Fruit fly (Drosophila melanogaster): ENCODE results near the gene CG7290.

CG7290 gene

DNA sequence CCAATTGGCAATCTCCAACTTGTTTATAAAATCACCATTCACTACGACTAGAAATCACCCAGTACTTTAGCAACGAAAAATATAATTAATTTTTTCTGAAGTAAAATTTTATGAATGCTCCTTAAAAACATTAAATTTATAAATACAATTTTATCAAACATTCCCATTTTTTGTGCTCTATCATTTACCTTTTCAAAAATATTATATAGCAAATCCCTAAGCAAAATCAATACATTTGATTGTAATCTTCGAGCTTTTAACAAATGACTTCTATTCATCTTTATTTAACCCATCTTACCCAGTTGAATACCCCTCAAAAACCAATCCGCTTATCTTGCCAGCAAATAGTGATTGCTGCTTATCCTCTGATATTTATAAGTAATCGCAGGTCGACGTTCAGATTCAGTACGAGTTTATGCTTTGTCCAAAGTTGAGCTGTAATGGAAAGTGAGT lies 15.6 kb upstream of the CG7290 start, which contains the start of gene CG17145 (continued):
- TF ChIP-seq ATbp (GFP tag; optimal IDR thresholded peaks at IDR 0.05): no peak
- peak; percentile 45; the same call in 1 of the 2 replicates for TF ChIP-seq GATAe (GFP tag; conservative IDR thresholded peaks at IDR 0.05)
- peak; percentile 60 for TF ChIP-seq exex (tag; optimal IDR thresholded peaks at IDR 0.05)
- TF ChIP-seq CG1603 (tag; optimal IDR thresholded peaks at IDR 0.05): no peak
- no peak for TF ChIP-seq luna (GFP tag; optimal IDR thresholded peaks at IDR 0.05)
- no peak for TF ChIP-seq CG17612 (GFP tag; IDR thresholded peaks at IDR 0.05)
- TF ChIP-seq CG1602 (GFP tag; optimal IDR thresholded peaks at IDR 0.05): no peak
- no peak for TF ChIP-seq NfI (GFP tag; optimal IDR thresholded peaks at IDR 0.05)
- TF ChIP-seq nmo (GFP tag; optimal IDR thresholded peaks at IDR 0.05): no peak
- no peak for TF ChIP-seq dan (GFP tag; IDR thresholded peaks at IDR 0.05)
- no peak for TF ChIP-seq sim (GFP tag; IDR thresholded peaks at IDR 0.05)
- TF ChIP-seq Jarid2 (GFP tag; optimal IDR thresholded peaks at IDR 0.05): no peak
- TF ChIP-seq CG34422 (GFP tag; IDR thresholded peaks at IDR 0.05): no peak
- no peak for TF ChIP-seq HLHmδ (GFP tag; optimal IDR thresholded peaks at IDR 0.05)
- TF ChIP-seq Dek (tag; optimal IDR thresholded peaks at IDR 0.05): no peak
- TF ChIP-seq bigmax (GFP tag; optimal IDR thresholded peaks at IDR 0.05): no peak
- TF ChIP-seq CG14860 (GFP tag; IDR thresholded peaks at IDR 0.05; ENCODE audit: partially characterized antibody): no peak
- TF ChIP-seq CG15696 (tag; optimal IDR thresholded peaks at IDR 0.05): no peak
- TF ChIP-seq rib (GFP tag; IDR thresholded peaks at IDR 0.05): no peak
- no peak for TF ChIP-seq btn (GFP tag; optimal IDR thresholded peaks at IDR 0.05)
- TF ChIP-seq CG17186 (GFP tag; optimal IDR thresholded peaks at IDR 0.05): no peak
- TF ChIP-seq CG15514 (GFP tag; optimal IDR thresholded peaks at IDR 0.05): peak; percentile 27
- peak; percentile 4 for TF ChIP-seq CG18619 (GFP tag; optimal IDR thresholded peaks at IDR 0.05)
- TF ChIP-seq CG31441 (GFP tag; IDR thresholded peaks at IDR 0.05): no peak
- no peak for TF ChIP-seq Doc2 (GFP tag; IDR thresholded peaks at IDR 0.05)
- peak; percentile 63 for TF ChIP-seq CG2120 (GFP tag; optimal IDR thresholded peaks at IDR 0.05)
- no peak for TF ChIP-seq tup (GFP tag; optimal IDR thresholded peaks at IDR 0.05)
- TF ChIP-seq CG6813 (GFP tag; optimal IDR thresholded peaks at IDR 0.05): no peak
- no peak for TF ChIP-seq zen (tag; optimal IDR thresholded peaks at IDR 0.05)
- no peak for TF ChIP-seq tx (GFP tag; optimal IDR thresholded peaks at IDR 0.05)
- no peak for TF ChIP-seq fu2 (GFP tag; optimal IDR thresholded peaks at IDR 0.05)
- no peak for TF ChIP-seq Max (GFP tag; optimal IDR thresholded peaks at IDR 0.05)
- no peak for TF ChIP-seq bowl (GFP tag; IDR thresholded peaks at IDR 0.05)
- no peak for TF ChIP-seq CG31224 (GFP tag; IDR thresholded peaks at IDR 0.05)
- no peak for TF ChIP-seq insv (GFP tag; optimal IDR thresholded peaks at IDR 0.05)
- no peak for TF ChIP-seq ftz-f1 (GFP tag; optimal IDR thresholded peaks at IDR 0.05)
- TF ChIP-seq CG32532 (GFP tag; IDR thresholded peaks at IDR 0.05): 0 out of 2 replicates have a peak, but pooled peaks have one; percentile 16
- TF ChIP-seq CG9817 (tag; optimal IDR thresholded peaks at IDR 0.05): no peak
- no peak for TF ChIP-seq dmrt11E (tag; optimal IDR thresholded peaks at IDR 0.05)
- no peak for TF ChIP-seq CG13624 (GFP tag; optimal IDR thresholded peaks at IDR 0.05)
- TF ChIP-seq CG11695 (GFP tag; IDR thresholded peaks at IDR 0.05): 0 out of 3 replicates have a peak, but pooled peaks have one; percentile 11
- no peak for TF ChIP-seq CG33213 (GFP tag; optimal IDR thresholded peaks at IDR 0.05)
- no peak for TF ChIP-seq Lim3 (GFP tag; IDR thresholded peaks at IDR 0.05)
- peak; percentile 18 for TF ChIP-seq sd (tag; optimal IDR thresholded peaks at IDR 0.05)
- no peak for TF ChIP-seq Usf (GFP tag; optimal IDR thresholded peaks at IDR 0.05)
- no peak for TF ChIP-seq croc (GFP tag; conservative IDR thresholded peaks at IDR 0.05)
- TF ChIP-seq Bdp1 (GFP tag; optimal IDR thresholded peaks at IDR 0.05): no peak
- no peak for TF ChIP-seq nerfin-1 (tag; optimal IDR thresholded peaks at IDR 0.05)
- TF ChIP-seq zf30C (GFP tag; optimal IDR thresholded peaks at IDR 0.05): no peak
- TF ChIP-seq Chrac-16 (GFP tag; optimal IDR thresholded peaks at IDR 0.05): no peak
- no peak for TF ChIP-seq CG5180 (GFP tag; optimal IDR thresholded peaks at IDR 0.05)

All from whole organism, embryonic.